Worm (Caenorhabditis elegans) whole organism, midembryonic: ENCODE measurements around the gene math-26.

Experiments
- T22C8.4 ChIP-seq: fragments of 200-800 bp; sonication (Bioruptor generic); IDR thresholded peaks from 2 replicates; pipeline ENCODE4 v1.3.6; 2022; ENCODE audit warnings: missing genetic modification characterization, missing compliant biosample characterization
- cog-1 ChIP-seq: sonication (generic microtip); optimal IDR thresholded peaks from 2 replicates; lab custom pipeline; 2016; ENCODE audit warnings: missing genetic modification characterization, missing compliant biosample characterization
- flt-1 ChIP-seq: fragments of 200-800 bp; sonication (Bioruptor generic); IDR thresholded peaks from 2 replicates; pipeline ENCODE4 v1.3.6; 2022; ENCODE audit warnings: missing genetic modification characterization, missing compliant biosample characterization
- klf-2 ChIP-seq: fragments of 200-800 bp; sonication (Bioruptor generic); conservative IDR thresholded peaks from 2 replicates; pipeline ENCODE4 v1.3.6; 2022; ENCODE audit warnings: missing genetic modification reagents, missing genetic modification characterization, missing compliant biosample characterization
- med-1 ChIP-seq: sonication (generic microtip); optimal IDR thresholded peaks from 2 replicates; lab custom pipeline; 2017; ENCODE audit warnings: missing genetic modification characterization, mild to moderate bottlenecking, missing compliant biosample characterization, antibody characterized with exemption, missing genetic modification reagents; ENCODE audit not compliant: insufficient read depth
- ref-1 ChIP-seq: fragments of 200-800 bp; sonication (Bioruptor generic); conservative IDR thresholded peaks from 2 replicates; pipeline ENCODE4 v1.3.6; 2022; ENCODE audit warnings: missing genetic modification reagents, missing genetic modification characterization, missing compliant biosample characterization
- tab-1 ChIP-seq: fragments of 200-800 bp; sonication (Bioruptor generic); IDR thresholded peaks from 2 replicates; pipeline ENCODE4 v1.3.6; 2022; ENCODE audit warnings: missing genetic modification characterization, missing compliant biosample characterization
- ztf-23 ChIP-seq: fragments of 200-800 bp; sonication (Bioruptor generic); IDR thresholded peaks from 2 replicates; pipeline ENCODE4 v1.3.6; 2022; ENCODE audit warnings: missing genetic modification reagents, missing genetic modification characterization, missing compliant biosample characterization
- ztf-29 ChIP-seq: fragments of 200-800 bp; sonication (Bioruptor generic); IDR thresholded peaks from 2 replicates; pipeline ENCODE4 v1.3.6; 2022; ENCODE audit warnings: missing genetic modification reagents, missing genetic modification characterization, missing compliant biosample characterization

DNA sequence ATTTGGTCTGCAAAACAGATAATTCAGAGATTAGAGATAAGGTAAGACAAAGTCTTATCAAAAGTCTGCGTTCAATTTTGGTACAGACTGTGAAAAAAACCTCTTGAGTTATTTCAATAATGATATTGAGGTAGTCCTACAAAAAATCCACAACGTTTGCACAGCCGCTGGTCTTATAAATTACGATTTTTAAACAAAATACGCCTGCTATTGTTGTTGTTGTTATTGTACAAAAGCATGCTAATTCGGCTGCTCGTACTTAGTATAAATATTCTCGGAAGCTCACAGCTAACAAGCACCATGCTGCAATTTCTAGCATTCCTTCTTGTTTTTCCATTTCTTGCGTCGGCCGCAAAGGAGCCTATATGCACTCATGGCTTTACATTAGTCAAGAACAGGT is 27.3 kb upstream of the math-26 start, which contains the start of gene clec-19:
- TF ChIP-seq klf-2 (GFP tag; lab: Robert Waterston, UW) (no peak), med-1 (GFP tag; lab: Kevin White, UChicago) (no peak), tab-1 (no peak), T22C8.4 (GFP tag; lab: Robert Waterston, UW) (no peak), ztf-29 (GFP tag; lab: Robert Waterston, UW) (no peak), ref-1 (GFP tag; lab: Robert Waterston, UW) (no peak), cog-1 (tag; lab: Kevin White, UChicago) (no peak), flt-1 (no peak), ztf-23 (GFP tag; lab: Robert Waterston, UW) (no peak)
